Worm (Caenorhabditis elegans): Measurements from ENCODE around the gene C29F7.1.
A peak's percentile ranks its signal among the peaks of the same experiment; 100 is the strongest.

- TF ChIP-seq zag-1 (tag; optimal IDR thresholded peaks at IDR 0.05), result no peak
- TF ChIP-seq unc-39 (tag; optimal IDR thresholded peaks at IDR 0.05), result no peak
- no peak for TF ChIP-seq F10B5.3 (tag; optimal IDR thresholded peaks at IDR 0.05)
- no peak for TF ChIP-seq lir-3 (tag; optimal IDR thresholded peaks at IDR 0.05)
- no peak for TF ChIP-seq snpc-4 (tag; optimal IDR thresholded peaks at IDR 0.05)
- no peak for TF ChIP-seq nhr-102 (tag; optimal IDR thresholded peaks at IDR 0.05)
- peak; percentile 18 for TF ChIP-seq dve-1 (tag; optimal IDR thresholded peaks at IDR 0.05; ENCODE audit: insufficient read depth)
- no peak for TF ChIP-seq pha-4 (GFP tag; IDR thresholded peaks at IDR 0.05)
- no peak for TF ChIP-seq pha-4 (tag; optimal IDR thresholded peaks at IDR 0.05)
- TF ChIP-seq fos-1 (tag; optimal IDR thresholded peaks at IDR 0.05), result no peak
- no peak for TF ChIP-seq egl-27 (tag; optimal IDR thresholded peaks at IDR 0.05)
Measured at ce11 chrX:13412307-13412706, 2.6 kb downstream of the C29F7.1 start.
